Worm (Caenorhabditis elegans): ENCODE data around the gene chil-11.

The chil-11 gene

DNA sequence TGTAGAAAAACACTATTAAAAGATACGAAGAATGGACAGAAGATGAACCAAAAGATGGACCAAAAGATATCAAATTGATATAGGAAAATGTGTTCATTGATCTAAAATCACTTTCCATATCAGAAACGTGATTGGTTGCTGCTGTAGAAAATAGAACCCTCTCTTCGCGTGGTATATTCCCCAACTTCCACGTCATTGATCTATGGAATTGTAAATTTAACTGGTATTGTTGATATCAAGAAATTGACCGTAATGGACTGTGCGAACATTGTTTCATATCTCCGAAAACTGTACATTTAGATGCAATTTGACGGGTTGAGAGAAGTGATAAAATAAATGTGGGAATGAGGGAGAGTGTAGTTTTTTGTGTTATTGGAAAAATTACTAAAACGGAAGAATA, 23.2 kb downstream of the chil-11 start:
- no peak for TF ChIP-seq M03D4.4 (tag; optimal IDR thresholded peaks at IDR 0.05)
- TF ChIP-seq nhr-28 (tag; optimal IDR thresholded peaks at IDR 0.05): no peak
- TF ChIP-seq nhr-76 (tag; optimal IDR thresholded peaks at IDR 0.05): no peak
- no peak for TF ChIP-seq nhr-237 (tag; optimal IDR thresholded peaks at IDR 0.05)
- TF ChIP-seq drap-1 (GFP tag; optimal IDR thresholded peaks at IDR 0.05): no peak
- no peak for TF ChIP-seq mep-1 (tag; optimal IDR thresholded peaks at IDR 0.05)
- TF ChIP-seq unc-39 (tag; optimal IDR thresholded peaks at IDR 0.05): no peak
- TF ChIP-seq elt-1 (tag; optimal IDR thresholded peaks at IDR 0.05; ENCODE audit: borderline replicate concordance, insufficient read depth): no peak
- no peak for TF ChIP-seq tbx-8 (GFP tag; optimal IDR thresholded peaks at IDR 0.05)
- no peak for TF ChIP-seq snpc-4 (tag; optimal IDR thresholded peaks at IDR 0.05)
- no peak for TF ChIP-seq nhr-12 (tag; optimal IDR thresholded peaks at IDR 0.05)
- TF ChIP-seq mab-5 (tag; optimal IDR thresholded peaks at IDR 0.05): no peak
- no peak for TF ChIP-seq ham-2 (GFP tag; optimal IDR thresholded peaks at IDR 0.05)
- TF ChIP-seq bed-3 (GFP tag; optimal IDR thresholded peaks at IDR 0.05): no peak
- no peak for TF ChIP-seq elt-3 (tag; optimal IDR thresholded peaks at IDR 0.05)
- no peak for TF ChIP-seq unc-120 (tag; optimal IDR thresholded peaks at IDR 0.05; ENCODE audit: poor library complexity, severe bottlenecking)
- TF ChIP-seq blmp-1 (tag; optimal IDR thresholded peaks at IDR 0.05): no peak
- TF ChIP-seq mls-2 (tag; optimal IDR thresholded peaks at IDR 0.05): no peak
- no peak for TF ChIP-seq zip-8 (tag; optimal IDR thresholded peaks at IDR 0.05)
- no peak for TF ChIP-seq sptf-1 (tag; optimal IDR thresholded peaks at IDR 0.05)

DNA sequence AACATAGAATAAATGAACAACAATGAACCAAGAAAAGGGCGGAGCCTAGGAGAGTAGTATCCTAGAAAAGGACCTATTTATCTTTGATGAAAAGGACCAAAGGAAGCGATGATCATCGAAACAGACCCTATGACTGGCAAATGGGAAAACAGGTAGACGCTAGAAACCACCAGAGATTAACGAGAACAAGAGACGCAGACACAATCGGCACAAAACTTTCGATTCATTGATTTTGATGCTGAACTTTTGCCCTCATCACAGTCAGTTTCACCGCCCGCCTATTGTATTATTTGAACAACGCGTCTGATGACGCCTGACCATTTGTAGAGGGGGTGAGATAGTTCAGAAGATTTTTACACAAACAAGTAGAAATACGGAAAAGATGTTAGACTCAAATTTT, 24.5 kb downstream of the chil-11 start:
- TF ChIP-seq nhr-237 (tag; optimal IDR thresholded peaks at IDR 0.05): no peak
- no peak for TF ChIP-seq mls-2 (tag; optimal IDR thresholded peaks at IDR 0.05)
- TF ChIP-seq lin-32 (GFP tag; optimal IDR thresholded peaks at IDR 0.05): no peak
- TF ChIP-seq sem-2 (GFP tag; optimal IDR thresholded peaks at IDR 0.05): no peak
- no peak for TF ChIP-seq mab-5 (tag; optimal IDR thresholded peaks at IDR 0.05)
- no peak for TF ChIP-seq ham-2 (GFP tag; optimal IDR thresholded peaks at IDR 0.05)
- TF ChIP-seq bed-3 (GFP tag; optimal IDR thresholded peaks at IDR 0.05): no peak
- TF ChIP-seq zip-8 (tag; optimal IDR thresholded peaks at IDR 0.05): no peak
- no peak for TF ChIP-seq nhr-2 (tag; optimal IDR thresholded peaks at IDR 0.05)
- TF ChIP-seq ceh-39 (tag; optimal IDR thresholded peaks at IDR 0.05): no peak
- no peak for TF ChIP-seq snpc-4 (tag; optimal IDR thresholded peaks at IDR 0.05)
- no peak for TF ChIP-seq elt-3 (tag; optimal IDR thresholded peaks at IDR 0.05)
- TF ChIP-seq lsy-2 (tag; optimal IDR thresholded peaks at IDR 0.05): no peak
- no peak for TF ChIP-seq ztf-11 (tag; optimal IDR thresholded peaks at IDR 0.05)
- TF ChIP-seq blmp-1 (tag; optimal IDR thresholded peaks at IDR 0.05): no peak
- no peak for TF ChIP-seq ceh-83 (GFP tag; optimal IDR thresholded peaks at IDR 0.05)
- TF ChIP-seq nhr-28 (tag; optimal IDR thresholded peaks at IDR 0.05): no peak
- TF ChIP-seq nhr-76 (tag; optimal IDR thresholded peaks at IDR 0.05): no peak

DNA sequence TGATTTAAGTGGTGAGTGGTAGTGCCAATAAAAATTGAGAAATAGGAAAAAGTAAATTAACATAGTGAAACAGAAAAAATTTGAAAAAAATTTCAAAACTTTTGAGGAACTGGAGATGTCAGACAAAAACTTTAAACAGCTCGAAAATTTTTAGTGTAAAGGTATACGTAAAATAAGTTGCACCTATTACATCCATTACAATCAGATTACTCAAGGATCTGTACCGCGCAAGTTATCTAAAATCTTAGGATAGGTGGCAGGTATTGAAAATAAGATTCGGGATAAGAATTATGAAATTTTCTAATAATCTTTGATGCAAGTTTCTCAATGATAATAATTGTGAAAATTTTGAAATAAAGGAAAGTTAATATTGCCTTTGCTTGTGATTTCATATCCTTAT, 25.7 kb downstream of the chil-11 start:
- no peak for TF ChIP-seq sem-2 (GFP tag; optimal IDR thresholded peaks at IDR 0.05)
- peak; percentile 49 for TF ChIP-seq elt-1 (tag; optimal IDR thresholded peaks at IDR 0.05; ENCODE audit: borderline replicate concordance, insufficient read depth)

DNA sequence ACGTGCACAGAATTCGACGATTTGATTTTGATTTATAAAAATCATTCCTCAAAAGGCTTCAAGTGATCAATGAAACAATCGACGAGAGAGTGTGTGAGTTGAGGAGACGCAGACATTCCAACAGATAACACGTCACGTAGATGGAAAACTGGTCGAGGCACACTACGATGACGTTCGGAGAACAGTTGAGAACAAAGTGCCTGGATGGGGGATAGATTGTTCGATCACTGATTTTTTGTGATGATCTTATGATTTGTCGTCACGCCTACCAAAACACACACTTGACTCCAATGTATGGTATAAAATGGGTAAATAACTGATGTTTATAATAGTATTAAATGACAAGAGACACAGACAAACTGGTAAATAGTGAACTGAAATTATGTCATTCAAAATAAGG, 37.2 kb downstream of the chil-11 start:
- TF ChIP-seq unc-120 (tag; optimal IDR thresholded peaks at IDR 0.05; ENCODE audit: poor library complexity, severe bottlenecking): no peak
- TF ChIP-seq zip-8 (tag; optimal IDR thresholded peaks at IDR 0.05): no peak
- no peak for TF ChIP-seq elt-1 (tag; optimal IDR thresholded peaks at IDR 0.05; ENCODE audit: borderline replicate concordance, insufficient read depth)
- TF ChIP-seq ham-2 (GFP tag; optimal IDR thresholded peaks at IDR 0.05): no peak
- no peak for TF ChIP-seq sem-2 (GFP tag; optimal IDR thresholded peaks at IDR 0.05)
- no peak for TF ChIP-seq ztf-11 (tag; optimal IDR thresholded peaks at IDR 0.05)
- TF ChIP-seq unc-62 (GFP tag; optimal IDR thresholded peaks at IDR 0.05): no peak
- no peak for TF ChIP-seq lin-32 (GFP tag; optimal IDR thresholded peaks at IDR 0.05)
- no peak for TF ChIP-seq unc-39 (tag; optimal IDR thresholded peaks at IDR 0.05)
- TF ChIP-seq nhr-28 (tag; optimal IDR thresholded peaks at IDR 0.05): no peak
- TF ChIP-seq elt-3 (tag; optimal IDR thresholded peaks at IDR 0.05): no peak
- no peak for TF ChIP-seq drap-1 (GFP tag; optimal IDR thresholded peaks at IDR 0.05)
- TF ChIP-seq snpc-4 (tag; optimal IDR thresholded peaks at IDR 0.05): no peak
- no peak for TF ChIP-seq bed-3 (GFP tag; optimal IDR thresholded peaks at IDR 0.05)
- no peak for TF ChIP-seq mls-2 (tag; optimal IDR thresholded peaks at IDR 0.05)
- no peak for TF ChIP-seq sptf-1 (tag; optimal IDR thresholded peaks at IDR 0.05)
- TF ChIP-seq nhr-12 (tag; optimal IDR thresholded peaks at IDR 0.05): no peak
- no peak for TF ChIP-seq blmp-1 (tag; optimal IDR thresholded peaks at IDR 0.05)

DNA sequence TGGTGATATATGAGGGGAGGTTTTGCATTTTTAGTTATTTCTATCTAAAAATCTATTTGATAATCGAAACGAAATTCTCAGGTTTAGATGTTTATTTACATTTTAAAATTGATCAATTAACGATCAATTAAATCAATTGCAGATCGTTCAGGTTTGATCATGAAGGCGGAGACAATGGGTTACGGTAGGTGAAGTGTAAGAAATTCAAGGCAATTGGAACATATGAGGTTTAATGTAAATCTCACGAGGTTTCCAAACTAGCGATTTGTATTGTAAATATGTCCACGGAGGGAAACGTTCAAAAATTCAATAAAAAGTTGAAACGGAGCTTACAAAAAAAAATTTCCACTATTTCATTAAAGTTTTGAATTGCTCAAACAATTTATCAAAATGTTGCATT, 38.4 kb downstream of the chil-11 start:
- no peak for TF ChIP-seq mls-2 (tag; optimal IDR thresholded peaks at IDR 0.05)
- no peak for TF ChIP-seq ceh-43 (GFP tag; optimal IDR thresholded peaks at IDR 0.05)
- TF ChIP-seq lsy-2 (tag; optimal IDR thresholded peaks at IDR 0.05): no peak
- no peak for TF ChIP-seq hlh-1 (tag; optimal IDR thresholded peaks at IDR 0.05)
- no peak for TF ChIP-seq nhr-2 (tag; optimal IDR thresholded peaks at IDR 0.05)
- TF ChIP-seq ham-2 (GFP tag; optimal IDR thresholded peaks at IDR 0.05): no peak
